Fruit fly (Drosophila melanogaster) whole organism, embryonic: ENCODE measurements around the gene Pld3.

ENCODE experiments used
- Antp ChIP-seq: fragments of 200-800 bp; sonication (Bioruptor generic); optimal IDR thresholded peaks from 3 replicates; lab custom pipeline; 2016; ENCODE audit warnings: missing biosample characterization, missing genetic modification characterization
- BtbVII ChIP-seq: fragments of 200-800 bp; sonication (Bioruptor generic); optimal IDR thresholded peaks from 3 replicates; lab custom pipeline; 2017; ENCODE audit warnings: missing biosample characterization, mild to moderate bottlenecking, missing genetic modification characterization
- CG10147 ChIP-seq: fragments of 200-800 bp; sonication (Bioruptor generic); optimal IDR thresholded peaks from 2 replicates; lab custom pipeline; 2019; ENCODE audit warnings: missing biosample characterization, mild to moderate bottlenecking, missing genetic modification characterization, moderate library complexity
- CG12104 ChIP-seq: fragments of 200-800 bp; sonication (Bioruptor generic); optimal IDR thresholded peaks from 3 replicates; lab custom pipeline; 2016; ENCODE audit warnings: missing biosample characterization, missing genetic modification characterization
- CG12942 ChIP-seq: fragments of 200-800 bp; sonication (Bioruptor generic); optimal IDR thresholded peaks from 3 replicates; lab custom pipeline; 2016; ENCODE audit warnings: missing biosample characterization, missing genetic modification characterization
- CG13296 ChIP-seq: fragments of 200-800 bp; sonication (Bioruptor generic); optimal IDR thresholded peaks from 3 replicates; lab custom pipeline; 2018; ENCODE audit warnings: missing biosample characterization, mild to moderate bottlenecking, missing genetic modification characterization
- CG15073 ChIP-seq: fragments of 200-800 bp; sonication (Bioruptor generic); optimal IDR thresholded peaks from 2 replicates; lab custom pipeline; 2016; ENCODE audit warnings: missing biosample characterization, missing genetic modification characterization
- CG15479 ChIP-seq: fragments of 200-800 bp; sonication (Bioruptor generic); optimal IDR thresholded peaks from 3 replicates; lab custom pipeline; 2019; ENCODE audit warnings: missing biosample characterization, mild to moderate bottlenecking, missing genetic modification characterization, moderate library complexity
- CG16863 ChIP-seq: fragments of 200-800 bp; sonication (Bioruptor generic); optimal IDR thresholded peaks from 3 replicates; lab custom pipeline; 2016; ENCODE audit warnings: missing biosample characterization, missing genetic modification characterization
- CG18262 ChIP-seq: fragments of 200-800 bp; optimal IDR thresholded peaks from 3 replicates; lab custom pipeline; 2019; ENCODE audit warnings: missing biosample characterization, mild to moderate bottlenecking, missing genetic modification characterization, moderate library complexity
- CG2116 ChIP-seq: fragments of 200-800 bp; sonication (Bioruptor generic); optimal IDR thresholded peaks from 3 replicates; lab custom pipeline; 2018; ENCODE audit warnings: missing biosample characterization, mild to moderate bottlenecking, missing genetic modification characterization
- CG2678 ChIP-seq: fragments of 200-800 bp; sonication (Bioruptor generic); optimal IDR thresholded peaks from 3 replicates; lab custom pipeline; 2019; ENCODE audit warnings: missing biosample characterization, mild to moderate bottlenecking, missing genetic modification characterization, moderate library complexity
- CG31365 ChIP-seq: fragments of 200-800 bp; sonication (Bioruptor generic); optimal IDR thresholded peaks from 2 replicates; lab custom pipeline; 2018; ENCODE audit warnings: missing biosample characterization, mild to moderate bottlenecking, missing genetic modification characterization
- CG31441 ChIP-seq: fragments of 200-800 bp; sonication (Bioruptor generic); IDR thresholded peaks from 2 replicates; pipeline ENCODE4 v1.3.6; 2022; ENCODE audit warnings: missing biosample characterization, missing genetic modification characterization
- CG32767 ChIP-seq: fragments of 200-800 bp; sonication (Bioruptor generic); IDR thresholded peaks from 2 replicates; pipeline ENCODE4 v1.3.6; 2022; ENCODE audit warnings: missing biosample characterization, missing genetic modification characterization
- CG3726 ChIP-seq: fragments of 200-800 bp; sonication (Bioruptor generic); IDR thresholded peaks from 3 replicates; pipeline ENCODE4, ENCODE4 v1.3.6; 2022; ENCODE audit warnings: missing biosample characterization, missing genetic modification characterization
- CG3838 ChIP-seq: fragments of 200-800 bp; sonication (Bioruptor generic); optimal IDR thresholded peaks from 3 replicates; lab custom pipeline; 2016; ENCODE audit warnings: missing biosample characterization, missing genetic modification characterization
- CG6689 ChIP-seq: fragments of 200-800 bp; sonication (Bioruptor generic); IDR thresholded peaks from 2 replicates; pipeline ENCODE4 v1.3.6; 2022; ENCODE audit warnings: missing biosample characterization, missing genetic modification characterization
- CG6765 ChIP-seq: fragments of 200-800 bp; sonication (Bioruptor generic); optimal IDR thresholded peaks from 3 replicates; lab custom pipeline; 2017; ENCODE audit warnings: missing biosample characterization, mild to moderate bottlenecking, missing genetic modification characterization
- CG7839 ChIP-seq: fragments of 200-800 bp; sonication (Bioruptor generic); optimal IDR thresholded peaks from 3 replicates; lab custom pipeline; 2018; ENCODE audit warnings: missing biosample characterization, mild to moderate bottlenecking, missing genetic modification characterization, moderate library complexity
- CG8478 ChIP-seq: fragments of >200 bp; optimal IDR thresholded peaks from 2 replicates; lab custom pipeline; 2018
- CG9876 ChIP-seq: fragments of 200-800 bp; sonication (Bioruptor generic); optimal IDR thresholded peaks from 2 replicates; lab custom pipeline; 2016; ENCODE audit warnings: missing biosample characterization, missing genetic modification characterization
- Dbx ChIP-seq: fragments of 200-800 bp; sonication (Bioruptor generic); IDR thresholded peaks from 3 replicates; pipeline ENCODE4 v1.3.6; 2022; ENCODE audit warnings: missing biosample characterization, missing genetic modification characterization
- Dp ChIP-seq: fragments of 200-800 bp; sonication (Bioruptor generic); optimal IDR thresholded peaks from 2 replicates; lab custom pipeline; 2018; ENCODE audit warnings: missing biosample characterization, mild to moderate bottlenecking, missing genetic modification characterization, moderate library complexity
- Ets97D ChIP-seq: fragments of 200-800 bp; sonication (Bioruptor generic); optimal IDR thresholded peaks from 3 replicates; lab custom pipeline; 2016; ENCODE audit warnings: missing biosample characterization, missing genetic modification characterization
- HmgZ ChIP-seq: fragments of 200-800 bp; sonication (Bioruptor generic); optimal IDR thresholded peaks from 2 replicates; lab custom pipeline; 2018; ENCODE audit warnings: missing biosample characterization, mild to moderate bottlenecking, missing genetic modification characterization
- Kr ChIP-seq: fragments of 200-800 bp; sonication (Bioruptor generic); optimal IDR thresholded peaks from 2 replicates; lab custom pipeline; 2017; ENCODE audit warnings: missing biosample characterization, mild to moderate bottlenecking, missing genetic modification characterization
- Lpt ChIP-seq: fragments of >200 bp; optimal IDR thresholded peaks from 2 replicates; lab custom pipeline; 2018; ENCODE audit warnings: missing biosample characterization, missing genetic modification characterization
- NC2β ChIP-seq: fragments of 200-800 bp; sonication (Bioruptor generic); optimal IDR thresholded peaks from 2 replicates; lab custom pipeline; 2016; ENCODE audit warnings: missing biosample characterization, missing genetic modification characterization
- Optix ChIP-seq: fragments of 200-800 bp; sonication (Bioruptor generic); IDR thresholded peaks from 3 replicates; pipeline ENCODE4 v1.3.6; 2022; ENCODE audit warnings: missing biosample characterization, missing genetic modification characterization
- Sin3A ChIP-seq: fragments of >200 bp; optimal IDR thresholded peaks from 2 replicates; lab custom pipeline; 2018
- Trl ChIP-seq, 3 experiments: fragments of >200 bp in 2 of 3; fragments of 200-800 bp in 1 of 3; sonication (Bioruptor generic) in 1 of 3; optimal IDR thresholded peaks; 2 replicates in 1 of 3; 3 replicates in 2 of 3; lab custom pipeline; 2016 to 2017; ENCODE audit warnings: missing biosample characterization in 1 of 3, missing genetic modification characterization in 1 of 3
- aop ChIP-seq: fragments of 200-800 bp; sonication (Bioruptor generic); IDR thresholded peaks from 2 replicates; pipeline ENCODE4 v1.3.6; 2022; ENCODE audit warnings: missing biosample characterization, missing genetic modification characterization
- ase ChIP-seq: fragments of 200-800 bp; sonication (Bioruptor generic); IDR thresholded peaks from 3 replicates; pipeline ENCODE4 v1.3.6; 2022; ENCODE audit warnings: missing biosample characterization, missing genetic modification characterization
- ci ChIP-seq: fragments of 200-800 bp; sonication (Bioruptor generic); IDR thresholded peaks from 3 replicates; pipeline ENCODE4 v1.3.6; 2022; ENCODE audit warnings: missing biosample characterization, missing genetic modification characterization
- grn ChIP-seq: fragments of 200-800 bp; sonication (Bioruptor generic); optimal IDR thresholded peaks from 3 replicates; lab custom pipeline; 2017; ENCODE audit warnings: missing biosample characterization, missing genetic modification characterization
- gsb ChIP-seq: fragments of 200-800 bp; sonication (Bioruptor generic); IDR thresholded peaks from 2 replicates; pipeline ENCODE4 v1.3.6; 2022; ENCODE audit warnings: missing biosample characterization, missing genetic modification characterization
- h ChIP-seq: fragments of >200 bp; optimal IDR thresholded peaks from 2 replicates; lab custom pipeline; 2017
- her ChIP-seq: fragments of 200-800 bp; sonication (Bioruptor generic); optimal IDR thresholded peaks from 2 replicates; lab custom pipeline; 2016; ENCODE audit warnings: missing biosample characterization, missing genetic modification characterization
- hth ChIP-seq: fragments of >200 bp; optimal IDR thresholded peaks from 2 replicates; lab custom pipeline; 2017; ENCODE audit warnings: inconsistent platforms
- klu ChIP-seq: fragments of 200-800 bp; sonication (Bioruptor generic); IDR thresholded peaks from 2 replicates; pipeline ENCODE4 v1.3.6; 2022; ENCODE audit warnings: missing biosample characterization, missing genetic modification characterization
- lov ChIP-seq, 2 experiments: fragments of 200-800 bp in 1 of 2; fragments of >200 bp in 1 of 2; sonication (Bioruptor generic) in 1 of 2; IDR thresholded peaks in 1 of 2; optimal IDR thresholded peaks in 1 of 2; 2 replicates in 1 of 2; 3 replicates in 1 of 2; pipeline versions ENCODE4 v1.3.6 to Lab custom; 2017 to 2022; ENCODE audit warnings: missing biosample characterization in 1 of 2, missing genetic modification characterization in 1 of 2
- pb ChIP-seq: fragments of 200-800 bp; sonication (Bioruptor generic); optimal IDR thresholded peaks from 3 replicates; lab custom pipeline; 2016; ENCODE audit warnings: missing biosample characterization, missing genetic modification characterization
- prd ChIP-seq, 3 experiments: fragments of >200 bp in 2 of 3; fragments of 200-800 bp in 1 of 3; sonication (Bioruptor generic) in 1 of 3; optimal IDR thresholded peaks in 2 of 3; IDR thresholded peaks in 1 of 3; 2 replicates in 2 of 3; 3 replicates in 1 of 3; pipeline versions ENCODE4 v1.3.6 to Lab custom; 2017 to 2022; ENCODE audit warnings: missing biosample characterization in 1 of 3, missing genetic modification characterization in 1 of 3
- pzg ChIP-seq: fragments of 200-800 bp; sonication (Bioruptor generic); optimal IDR thresholded peaks from 3 replicates; lab custom pipeline; 2018; ENCODE audit warnings: missing biosample characterization, mild to moderate bottlenecking, missing genetic modification characterization, moderate library complexity
- sd ChIP-seq: fragments of 200-800 bp; sonication (Bioruptor generic); optimal IDR thresholded peaks from 3 replicates; lab custom pipeline; 2018; ENCODE audit warnings: missing biosample characterization, mild to moderate bottlenecking, missing genetic modification characterization, moderate library complexity
- ttk ChIP-seq: fragments of 200-800 bp; sonication (Bioruptor generic); IDR thresholded peaks from 2 replicates; pipeline ENCODE4 v2.1.2; 2022; ENCODE audit warnings: missing biosample characterization, missing genetic modification characterization
- vvl ChIP-seq: fragments of 200-800 bp; sonication (Bioruptor generic); IDR thresholded peaks from 2 replicates; pipeline ENCODE4 v1.3.6; 2022; ENCODE audit warnings: missing biosample characterization, missing genetic modification characterization
- wdn ChIP-seq: fragments of 200-800 bp; sonication (Bioruptor generic); IDR thresholded peaks from 2 replicates; pipeline ENCODE4 v1.3.6; 2022; ENCODE audit warnings: missing biosample characterization, missing genetic modification characterization

Gene Pld3

DNA sequence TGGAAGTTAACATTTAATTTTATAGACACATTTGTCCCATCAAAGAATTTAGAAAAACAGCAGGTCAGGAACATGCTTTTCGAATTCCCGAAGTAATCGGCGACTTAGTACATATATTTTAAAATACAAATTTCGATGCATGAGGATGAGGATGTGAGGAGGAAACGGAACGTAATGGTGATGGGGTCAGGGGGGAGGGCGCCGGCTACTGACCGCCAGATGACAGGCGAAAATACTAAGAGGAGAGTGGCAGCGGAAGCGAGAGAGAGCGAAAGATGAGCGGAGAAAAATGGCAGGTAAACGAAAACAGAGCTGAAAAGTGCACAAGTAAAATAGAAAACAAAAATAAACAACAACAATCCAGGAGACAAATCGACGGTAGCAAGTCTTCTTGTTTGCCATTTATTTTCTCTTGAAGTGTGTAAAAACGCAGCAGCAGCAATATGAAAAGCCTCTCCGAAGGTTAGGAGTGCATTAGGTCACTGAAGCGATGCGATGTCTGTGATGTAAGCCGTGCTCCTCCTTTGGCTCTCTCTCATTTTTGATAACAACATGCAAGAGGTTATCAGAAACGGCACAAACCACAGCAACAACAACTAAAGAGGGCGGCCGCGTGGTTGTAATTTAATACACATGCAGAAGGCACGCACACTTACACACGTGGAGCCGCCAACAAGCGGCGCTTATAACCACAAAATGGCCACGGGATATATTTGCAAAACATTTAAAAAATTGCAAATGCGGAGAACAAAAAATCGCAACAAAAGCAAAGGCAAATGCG lies 20.0 kb downstream of the Pld3 start (continued):
- TF ChIP-seq lov (optimal IDR thresholded peaks at IDR 0.05; lab: Kevin White, UChicago): no peak
- TF ChIP-seq lov (GFP tag; IDR thresholded peaks at IDR 0.05; lab: Robert Waterston, UW): no peak
- peak; percentile 49 for TF ChIP-seq CG15479 (GFP tag; lab: Kevin White, UChicago)
- TF ChIP-seq gsb (GFP tag; lab: Robert Waterston, UW): no peak
- no peak for TF ChIP-seq Dbx (GFP tag; lab: Robert Waterston, UW)
- no peak for TF ChIP-seq CG31441 (GFP tag; lab: Robert Waterston, UW)
- TF ChIP-seq CG16863 (GFP tag; lab: Kevin White, UChicago): no peak
- TF ChIP-seq CG18262 (tag; lab: Kevin White, UChicago): no peak
- no peak for TF ChIP-seq sd
- TF ChIP-seq CG3838: no peak
- no peak for TF ChIP-seq Kr
- TF ChIP-seq aop (GFP tag; lab: Robert Waterston, UW): no peak
- TF ChIP-seq ase: no peak
- no peak for TF ChIP-seq CG10147 (GFP tag; lab: Kevin White, UChicago)
- no peak for TF ChIP-seq CG32767 (GFP tag; lab: Robert Waterston, UW)
- TF ChIP-seq Trl (optimal IDR thresholded peaks at IDR 0.05; lab: Kevin White, UChicago): peak in 1 of 2 experiments; percentile 52
- no peak for TF ChIP-seq Trl (GFP tag; optimal IDR thresholded peaks at IDR 0.05; lab: Kevin White, UChicago)
- TF ChIP-seq CG15073: no peak
- no peak for TF ChIP-seq Lpt (GFP tag; lab: Kevin White, UChicago)
- no peak for TF ChIP-seq h (lab: Kevin White, UChicago)
- no peak for TF ChIP-seq her
- no peak for TF ChIP-seq Sin3A (lab: Kevin White, UChicago)
- no peak for TF ChIP-seq CG2116 (GFP tag; lab: Kevin White, UChicago)
- TF ChIP-seq CG12104: no peak
- TF ChIP-seq CG6689 (GFP tag; lab: Robert Waterston, UW): no peak
- no peak for TF ChIP-seq ci (GFP tag; lab: Robert Waterston, UW)
- TF ChIP-seq CG6765 (GFP tag; lab: Kevin White, UChicago): no peak
- TF ChIP-seq pzg: no peak
- no peak for TF ChIP-seq klu (GFP tag; lab: Robert Waterston, UW)
- no peak for TF ChIP-seq pb
- no peak for TF ChIP-seq CG2678 (tag; lab: Kevin White, UChicago)
- no peak for TF ChIP-seq HmgZ (tag; lab: Kevin White, UChicago)
- no peak for TF ChIP-seq Ets97D
- TF ChIP-seq ttk (GFP tag; lab: Robert Waterston, UW): no peak
- TF ChIP-seq CG12942 (GFP tag; lab: Kevin White, UChicago): no peak
- no peak for TF ChIP-seq NC2β (GFP tag; lab: Kevin White, UChicago)
- no peak for TF ChIP-seq prd (optimal IDR thresholded peaks at IDR 0.05; lab: Kevin White, UChicago)
- TF ChIP-seq prd (GFP tag; IDR thresholded peaks at IDR 0.05; lab: Robert Waterston, UW): no peak
- no peak for TF ChIP-seq CG7839 (tag; lab: Kevin White, UChicago)
- no peak for TF ChIP-seq hth (lab: Kevin White, UChicago)
- TF ChIP-seq wdn (GFP tag; lab: Robert Waterston, UW): no peak
- no peak for TF ChIP-seq BtbVII
- no peak for TF ChIP-seq CG3726 (GFP tag; lab: Robert Waterston, UW)
- TF ChIP-seq vvl (GFP tag; lab: Robert Waterston, UW): no peak
- no peak for TF ChIP-seq CG31365 (tag; lab: Kevin White, UChicago)
- no peak for TF ChIP-seq CG8478 (lab: Kevin White, UChicago)
- TF ChIP-seq CG13296 (GFP tag; lab: Kevin White, UChicago): no peak
- TF ChIP-seq Dp: no peak
- no peak for TF ChIP-seq CG9876
- TF ChIP-seq grn: no peak
- no peak for TF ChIP-seq Antp
- no peak for TF ChIP-seq Optix (GFP tag; lab: Robert Waterston, UW)
